Worm (Caenorhabditis elegans) whole organism, early embryonic: ENCODE data around the gene strm-1.
"Not testable (repeated sequence)": the region's sequence is repeated elsewhere in the genome, so short reads cannot be mapped to it uniquely, and the experiment has no call there.

Experiments
- B0310.2 ChIP-seq: sonication (generic microtip); optimal IDR thresholded peaks from 2 replicates; lab custom pipeline; 2016; ENCODE audit warnings: mild to moderate bottlenecking, missing genetic modification characterization, missing compliant biosample characterization
- F13C5.2 ChIP-seq: sonication (generic microtip); optimal IDR thresholded peaks from 2 replicates; lab custom pipeline; 2017; ENCODE audit warnings: mild to moderate bottlenecking, missing genetic modification characterization, inconsistent platforms, missing compliant biosample characterization
- aly-1 ChIP-seq: sonication (generic microtip); optimal IDR thresholded peaks from 2 replicates; lab custom pipeline; 2016; ENCODE audit warnings: missing genetic modification characterization, missing compliant biosample characterization
- ama-1 ChIP-seq: fragments of 150-350 bp; optimal IDR thresholded peaks from 2 replicates; lab custom pipeline; 2014
- ceh-13 ChIP-seq: fragments of 200-800 bp; sonication (Bioruptor generic); optimal IDR thresholded peaks from 2 replicates; lab custom pipeline; 2018; ENCODE audit warnings: mild to moderate bottlenecking, missing genetic modification characterization, missing compliant biosample characterization
- ceh-36 ChIP-seq: sonication (generic microtip); optimal IDR thresholded peaks from 2 replicates; lab custom pipeline; 2016; ENCODE audit warnings: missing genetic modification characterization, inconsistent platforms, missing compliant biosample characterization
- ets-7 ChIP-seq: sonication (generic microtip); optimal IDR thresholded peaks from 2 replicates; lab custom pipeline; 2016; ENCODE audit warnings: missing genotype, missing genetic modification characterization, missing compliant biosample characterization
- flt-1 ChIP-seq: fragments of 200-800 bp; sonication (Bioruptor generic); IDR thresholded peaks from 2 replicates; pipeline ENCODE4 v1.3.6; 2022; ENCODE audit warnings: missing genetic modification characterization, missing compliant biosample characterization
- hmbx-1 ChIP-seq: sonication (generic microtip); optimal IDR thresholded peaks from 2 replicates; lab custom pipeline; 2016; ENCODE audit warnings: mild to moderate bottlenecking, missing genetic modification characterization, missing compliant biosample characterization
- hmg-4 ChIP-seq: fragments of 200-800 bp; sonication (Bioruptor generic); optimal IDR thresholded peaks from 2 replicates; lab custom pipeline; 2018; ENCODE audit warnings: mild to moderate bottlenecking, missing genetic modification characterization, missing compliant biosample characterization
- hnd-1 ChIP-seq: sonication (generic microtip); optimal IDR thresholded peaks from 2 replicates; lab custom pipeline; 2016; ENCODE audit warnings: missing genetic modification characterization, missing compliant biosample characterization
- pes-1 ChIP-seq: fragments of 200-800 bp; sonication (Bioruptor generic); IDR thresholded peaks from 2 replicates; pipeline ENCODE4 v1.3.6; 2022; ENCODE audit warnings: missing genetic modification reagents, missing genetic modification characterization, missing compliant biosample characterization
- scrt-1 ChIP-seq: fragments of 200-800 bp; sonication (Bioruptor generic); IDR thresholded peaks from 2 replicates; pipeline ENCODE4 v1.3.6; 2022; ENCODE audit warnings: missing genetic modification characterization, missing compliant biosample characterization
- sea-1 ChIP-seq: fragments of 200-800 bp; sonication (Bioruptor generic); conservative IDR thresholded peaks from 2 replicates; pipeline ENCODE4 v1.3.6; 2022; ENCODE audit warnings: missing genetic modification characterization, missing compliant biosample characterization
- tbx-11 ChIP-seq: fragments of 200-800 bp; sonication (Bioruptor generic); IDR thresholded peaks from 2 replicates; pipeline ENCODE4 v1.3.6; 2022; ENCODE audit warnings: missing genetic modification characterization, missing compliant biosample characterization
- tbx-37 ChIP-seq: fragments of 200-800 bp; sonication (Bioruptor generic); conservative IDR thresholded peaks from 2 replicates; pipeline ENCODE4 v1.3.6; 2022; ENCODE audit warnings: missing genetic modification reagents, missing genetic modification characterization, missing compliant biosample characterization
- tra-4 ChIP-seq: sonication (generic microtip); optimal IDR thresholded peaks from 2 replicates; lab custom pipeline; 2017; ENCODE audit warnings: missing genetic modification characterization, missing compliant biosample characterization

strm-1 gene

DNA sequence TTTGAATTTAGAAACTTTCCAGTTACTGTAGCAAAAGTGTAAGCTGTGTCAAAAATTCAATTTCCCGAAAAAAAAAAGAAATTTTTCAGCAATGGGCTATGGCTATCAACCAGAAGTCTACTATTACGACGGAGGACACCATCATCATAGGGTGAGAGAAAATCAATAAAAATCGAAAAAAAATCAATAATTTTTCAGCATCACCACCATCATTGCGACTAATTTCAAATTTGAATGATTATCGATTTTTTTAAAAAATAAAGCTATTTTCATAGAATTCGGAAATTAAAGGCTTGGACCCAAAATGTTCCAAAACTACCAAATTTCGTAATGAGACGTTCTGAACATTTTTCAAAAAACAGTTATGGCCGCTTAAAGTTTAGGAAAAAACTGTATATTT is 21.8 kb downstream of the strm-1 start:
- no peak for TF ChIP-seq scrt-1 (GFP tag; lab: Robert Waterston, UW)
- no peak for TF ChIP-seq flt-1 (GFP tag; lab: Robert Waterston, UW)

DNA sequence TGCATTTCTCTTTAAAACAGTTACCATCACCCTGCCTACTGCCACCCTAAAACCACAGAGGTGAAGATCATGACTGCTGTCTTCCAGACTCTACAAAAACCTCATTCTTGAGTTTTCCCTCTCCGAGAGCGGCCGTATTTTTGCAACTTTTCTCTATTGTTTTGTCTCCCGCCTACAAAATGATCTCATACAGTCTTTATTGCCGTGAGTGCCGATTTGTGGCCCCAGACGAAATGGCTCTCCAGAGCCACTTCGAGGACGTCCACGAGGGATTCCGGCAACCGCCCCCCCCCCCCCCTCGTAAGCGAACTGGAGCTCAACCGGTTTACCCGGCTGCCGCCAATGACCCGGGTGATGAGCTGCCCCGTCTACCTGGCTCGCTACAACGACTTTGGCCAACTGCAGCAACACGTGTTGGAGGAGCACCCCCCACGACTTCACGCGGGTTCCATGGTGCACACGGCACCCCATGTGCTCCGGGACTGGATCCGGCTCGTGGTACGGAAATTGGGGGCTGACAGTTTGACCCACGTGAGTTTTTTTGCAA is 23.0 kb downstream of the strm-1 start:
- TF ChIP-seq ceh-13 (GFP tag; lab: Kevin White, UChicago) (no peak), tra-4 (no peak), ama-1 (no peak), hmg-4 (peak; percentile 27), tbx-37 (GFP tag; lab: Robert Waterston, UW) (no peak), aly-1 (tag; lab: Kevin White, UChicago) (no peak), pes-1 (no peak)

DNA sequence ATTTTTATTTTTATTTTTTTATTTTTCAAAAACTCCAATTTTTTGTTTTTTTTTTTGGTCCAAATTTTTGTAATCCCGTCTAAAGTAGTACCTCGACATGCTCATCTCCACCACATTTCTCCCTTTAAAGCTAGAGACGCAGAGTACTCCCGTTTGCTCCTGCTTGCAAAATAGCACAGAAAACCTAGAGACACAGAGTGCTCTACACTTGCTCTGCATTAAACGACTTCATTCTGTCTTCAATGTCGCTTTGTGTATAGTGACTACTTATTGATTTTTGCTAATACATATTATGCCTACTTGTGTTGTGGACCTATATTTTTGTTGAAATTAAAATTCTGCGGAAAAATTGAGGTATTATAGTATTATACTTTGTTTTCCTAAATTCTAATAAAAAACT is 24.3 kb downstream of the strm-1 start, which contains the start of gene W04B5.8:
Gene W04B5.8, plus strand, starts transcription at position 195 of the 400 bp plus-strand sequence.
- TF ChIP-seq ceh-36 (tag; lab: Kevin White, UChicago) (no peak), ceh-13 (GFP tag; lab: Kevin White, UChicago) (no peak), B0310.2 (tag; lab: Kevin White, UChicago) (no peak), sea-1 (no peak), flt-1 (GFP tag; lab: Robert Waterston, UW) (no peak), hnd-1 (tag; lab: Kevin White, UChicago) (no peak), pes-1 (no peak), tra-4 (no peak), ets-7 (tag; lab: Kevin White, UChicago) (no peak), hmg-4 (no peak), ama-1 (no peak)

DNA sequence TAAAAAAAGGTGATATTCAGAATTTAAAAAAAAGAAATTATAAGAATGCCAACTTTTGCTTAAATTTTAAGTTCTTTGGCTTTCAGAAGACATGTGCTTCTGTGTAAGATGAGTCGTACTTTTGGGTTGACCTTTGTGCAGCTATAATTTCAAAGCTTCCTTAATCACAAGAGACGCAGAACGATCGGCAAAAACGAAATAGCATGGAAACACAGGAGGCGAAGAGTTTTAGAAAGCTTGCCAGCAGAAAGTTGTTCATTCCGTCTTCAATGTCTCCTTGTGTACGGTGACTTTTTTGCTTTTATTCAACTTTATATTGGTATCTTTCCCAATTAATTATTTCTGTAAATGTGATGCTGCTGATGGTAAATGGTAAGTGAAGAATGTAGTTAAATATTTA is 31.1 kb downstream of the strm-1 start:
- TF ChIP-seq ets-7 (tag; lab: Kevin White, UChicago) = no peak
- no peak for TF ChIP-seq hnd-1 (tag; lab: Kevin White, UChicago)
- no peak for TF ChIP-seq pes-1
- TF ChIP-seq scrt-1 (GFP tag; lab: Robert Waterston, UW) = no peak
- TF ChIP-seq tbx-37 (GFP tag; lab: Robert Waterston, UW) = no peak
- no peak for TF ChIP-seq hmbx-1
- TF ChIP-seq B0310.2 (tag; lab: Kevin White, UChicago) = no peak

DNA sequence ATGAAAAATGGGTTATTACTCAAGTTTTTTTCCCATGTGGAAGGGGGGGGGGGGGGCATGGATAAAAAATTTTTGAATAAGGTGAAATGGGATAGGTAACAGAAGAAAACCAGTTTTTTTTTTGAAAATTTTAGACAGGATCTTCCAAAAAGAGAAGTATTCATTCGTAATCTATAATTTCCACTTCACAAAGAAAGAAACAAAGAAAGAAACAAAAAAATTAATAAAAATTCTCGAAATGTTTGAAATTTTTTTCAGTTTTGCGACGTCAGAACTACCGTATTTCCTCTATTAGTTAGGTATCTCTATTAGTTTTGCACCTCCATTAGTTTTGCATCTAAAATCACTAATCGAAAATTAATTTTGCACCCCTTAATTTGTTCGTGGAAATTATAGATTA is 33.5 kb downstream of the strm-1 start, which contains the start of gene W04B5.6:
Gene W04B5.6, minus strand, starts transcription at position 101 of the 400 bp plus-strand sequence.
- not testable (repeated sequence) for TF ChIP-seq ama-1; B0310.2 (tag; lab: Kevin White, UChicago); ceh-36 (tag; lab: Kevin White, UChicago)

DNA sequence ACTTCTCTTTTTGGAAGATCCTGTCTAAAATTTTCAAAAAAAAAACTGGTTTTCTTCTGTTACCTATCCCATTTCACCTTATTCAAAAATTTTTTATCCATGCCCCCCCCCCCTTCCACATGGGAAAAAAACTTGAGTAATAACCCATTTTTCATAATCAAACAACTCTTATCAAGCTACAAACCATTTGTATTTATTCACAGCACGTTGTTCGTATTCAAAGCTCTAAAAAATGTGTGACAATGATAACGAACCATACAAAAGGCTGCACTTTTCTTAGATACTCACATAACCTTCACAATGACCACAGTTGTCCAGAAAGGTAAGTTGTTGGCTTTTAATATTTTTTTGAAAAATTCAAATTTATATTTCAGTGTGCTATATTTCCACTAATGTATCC is 33.9 kb downstream of the strm-1 start, which contains the start of gene E02H9.6:
Gene E02H9.6, plus strand, starts transcription at position 301 of the 400 bp plus-strand sequence.
- not testable (repeated sequence) for TF ChIP-seq ceh-13 (GFP tag; lab: Kevin White, UChicago); ceh-36 (tag; lab: Kevin White, UChicago); hnd-1 (tag; lab: Kevin White, UChicago)

DNA sequence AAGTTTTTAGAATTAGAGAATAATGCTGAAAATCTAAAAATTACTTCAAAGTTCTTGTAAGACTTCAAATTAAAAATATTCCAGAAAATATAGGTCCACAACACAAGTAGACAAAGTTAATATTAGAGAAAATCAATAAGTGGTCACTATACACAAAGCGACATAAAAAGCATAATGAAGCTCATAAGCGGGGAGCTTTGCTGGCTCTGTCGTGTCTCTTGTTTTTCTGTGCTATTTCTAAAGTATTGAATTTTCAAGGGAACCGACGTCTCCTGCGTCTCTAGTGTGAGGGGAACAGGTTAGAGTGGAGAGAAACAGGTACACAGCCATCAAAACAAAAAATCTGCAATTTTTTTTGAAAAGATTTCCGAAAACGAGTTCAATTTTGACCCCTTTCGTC is 36.7 kb downstream of the strm-1 start, which contains the start of gene E02H9.13:
Gene E02H9.13, minus strand, starts transcription at position 199 of the 400 bp plus-strand sequence.
- no peak for TF ChIP-seq pes-1

DNA sequence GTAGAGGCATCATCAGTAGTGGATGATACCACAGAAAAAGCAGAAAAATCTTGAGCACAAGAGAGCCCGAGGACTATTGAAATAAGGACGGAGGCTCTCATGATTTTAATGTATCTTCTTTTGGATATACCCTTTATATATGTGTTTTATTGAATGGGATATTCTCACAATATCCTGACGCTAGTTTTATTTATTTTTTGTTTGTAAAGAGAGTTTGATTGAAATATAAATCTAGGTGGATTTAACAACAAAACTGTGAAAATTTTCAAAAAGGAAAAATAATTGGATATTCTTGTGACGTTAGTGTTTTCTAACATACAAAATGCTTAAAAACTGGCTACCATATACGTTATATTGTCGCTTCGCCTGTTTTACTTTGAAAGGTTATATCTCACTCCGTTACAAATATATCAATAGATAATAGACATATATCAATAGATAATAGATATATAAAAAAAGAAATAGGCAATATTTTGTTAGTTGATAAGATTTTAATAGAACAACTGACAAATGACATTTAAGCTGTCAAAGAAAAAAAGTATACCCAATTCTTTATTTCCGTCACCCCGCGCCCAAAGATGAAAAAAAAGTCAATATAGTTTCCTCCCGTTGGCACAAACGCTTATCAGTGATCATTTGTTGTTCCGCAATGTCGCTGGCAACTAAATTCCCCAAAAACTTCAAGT is 43.8 kb downstream of the strm-1 start, which contains the start of the genes E02H9.7 and klo-2:
Gene E02H9.7, minus strand, starts transcription at position 101 of the 686 bp plus-strand sequence.
Gene klo-2, plus strand, starts transcription at position 636 of the 686 bp plus-strand sequence.
- TF ChIP-seq B0310.2 (tag; lab: Kevin White, UChicago) = no peak
- TF ChIP-seq F13C5.2 (tag; lab: Kevin White, UChicago) = no peak
- TF ChIP-seq tra-4 = no peak
- no peak for TF ChIP-seq hmbx-1
- TF ChIP-seq pes-1 = no peak
- TF ChIP-seq ceh-36 (tag; lab: Kevin White, UChicago) = no peak
- TF ChIP-seq ets-7 (tag; lab: Kevin White, UChicago) = no peak
- TF ChIP-seq aly-1 (tag; lab: Kevin White, UChicago) = no peak
- no peak for TF ChIP-seq ceh-13 (GFP tag; lab: Kevin White, UChicago)
- no peak for TF ChIP-seq hnd-1 (tag; lab: Kevin White, UChicago)
- TF ChIP-seq ama-1 = no peak

DNA sequence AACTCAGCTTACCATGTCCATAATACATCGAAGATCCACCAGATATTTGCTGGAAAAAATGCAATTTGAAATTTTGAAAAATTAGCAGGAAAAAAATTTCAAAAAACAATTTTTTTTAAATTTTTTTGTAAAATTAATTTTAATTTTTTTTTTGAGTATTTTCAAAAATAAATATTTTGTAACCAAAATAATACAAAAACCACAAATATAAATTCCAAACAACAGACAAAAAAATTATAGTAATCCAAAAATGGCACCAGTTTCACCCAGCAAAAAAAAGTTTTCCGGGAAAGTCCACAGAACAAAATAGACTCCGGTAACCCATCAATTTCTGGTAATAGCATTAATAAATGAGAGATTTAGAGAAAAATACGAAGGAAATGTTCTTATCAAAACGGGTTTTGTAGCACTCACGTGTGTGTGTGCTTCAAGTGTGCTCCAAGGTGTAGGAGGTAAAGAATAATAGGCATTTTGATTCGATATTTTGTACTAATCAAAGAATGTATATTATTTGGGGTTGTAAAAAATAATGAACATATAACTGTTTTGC is 53.0 kb downstream of the strm-1 start, which contains the start of gene nhr-121:
Gene nhr-121, minus strand, starts transcription at position 51 of the 550 bp plus-strand sequence.
- TF ChIP-seq tra-4 = no peak
- no peak for TF ChIP-seq pes-1
- no peak for TF ChIP-seq hmg-4
- no peak for TF ChIP-seq ceh-36 (tag; lab: Kevin White, UChicago)
- no peak for TF ChIP-seq ceh-13 (GFP tag; lab: Kevin White, UChicago)
- no peak for TF ChIP-seq hmbx-1
- TF ChIP-seq scrt-1 (GFP tag; lab: Robert Waterston, UW) = no peak
- TF ChIP-seq tbx-37 (GFP tag; lab: Robert Waterston, UW) = no peak
- no peak for TF ChIP-seq ama-1
- no peak for TF ChIP-seq aly-1 (tag; lab: Kevin White, UChicago)
- TF ChIP-seq F13C5.2 (tag; lab: Kevin White, UChicago) = no peak
- no peak for TF ChIP-seq tbx-11 (GFP tag; lab: Robert Waterston, UW)
- TF ChIP-seq ets-7 (tag; lab: Kevin White, UChicago) = no peak
- TF ChIP-seq flt-1 (GFP tag; lab: Robert Waterston, UW) = no peak
- no peak for TF ChIP-seq B0310.2 (tag; lab: Kevin White, UChicago)
- no peak for TF ChIP-seq sea-1
